Fruit fly (Drosophila melanogaster) whole organism, prepupa: ENCODE measurements around the gene mRpS23.

Source experiments
- CG4318 ChIP-seq: fragments of 200-800 bp; sonication (Bioruptor generic); optimal IDR thresholded peaks from 3 replicates; lab custom pipeline; 2017; ENCODE audit warnings: missing biosample characterization, mild to moderate bottlenecking, missing genetic modification characterization
- CG6276 ChIP-seq: fragments of 200-800 bp; sonication (Bioruptor generic); optimal IDR thresholded peaks from 2 replicates; lab custom pipeline; 2017; ENCODE audit warnings: missing biosample characterization, mild to moderate bottlenecking, missing genetic modification characterization
- CG9139 ChIP-seq: fragments of 200-800 bp; sonication (Bioruptor generic); optimal IDR thresholded peaks from 3 replicates; lab custom pipeline; 2017; ENCODE audit warnings: missing biosample characterization, mild to moderate bottlenecking, missing genetic modification characterization
- Hr4 ChIP-seq: fragments of 200-800 bp; sonication (Bioruptor generic); optimal IDR thresholded peaks from 3 replicates; lab custom pipeline; 2016; ENCODE audit warnings: missing biosample characterization, missing genetic modification characterization
- Lpt ChIP-seq: fragments of 200-800 bp; sonication (Bioruptor generic); optimal IDR thresholded peaks from 3 replicates; lab custom pipeline; 2016; ENCODE audit warnings: missing biosample characterization, missing genetic modification characterization
- esn ChIP-seq: fragments of 200-800 bp; sonication (Bioruptor generic); optimal IDR thresholded peaks from 2 replicates; lab custom pipeline; 2016; ENCODE audit warnings: missing biosample characterization, mild to moderate bottlenecking, missing genetic modification characterization, moderate library complexity
- spab ChIP-seq: fragments of 200-800 bp; sonication (Bioruptor generic); optimal IDR thresholded peaks from 2 replicates; lab custom pipeline; 2017; ENCODE audit warnings: missing biosample characterization, mild to moderate bottlenecking, missing genetic modification characterization, missing genetic modification reagents
- ss ChIP-seq, 2 experiments: fragments of 200-800 bp; sonication (Bioruptor generic); optimal IDR thresholded peaks; 2 replicates in 1 of 2; 3 replicates in 1 of 2; lab custom pipeline; 2017 to 2018; ENCODE audit warnings: mild to moderate bottlenecking in 2 of 2, missing biosample characterization in 2 of 2, missing genetic modification characterization in 2 of 2, moderate library complexity in 1 of 2

- TF ChIP-seq spab (GFP tag; lab: Kevin White, UChicago) (no peak), Hr4 (GFP tag; lab: Kevin White, UChicago) (no peak), Lpt (no peak), CG9139 (no peak), CG6276 (GFP tag; lab: Kevin White, UChicago) (no peak), ss (GFP tag; optimal IDR thresholded peaks at IDR 0.05; lab: Kevin White, UChicago) (no peak), CG4318 (no peak), esn (GFP tag; lab: Kevin White, UChicago) (no peak)
Measured at dm6 chr2L:13805170-13805569, 29.7 kb downstream of the mRpS23 start.
